Worm (Caenorhabditis elegans) whole organism, mixed stage, embryonic: ENCODE results near the gene pch-2.

Experiments
- M03D4.4 ChIP-seq: sonication (generic microtip); optimal IDR thresholded peaks from 2 replicates; lab custom pipeline; 2017; ENCODE audit warnings: mild to moderate bottlenecking, missing genetic modification characterization, missing compliant biosample characterization
- blmp-1 ChIP-seq: fragments of 150-350 bp; optimal IDR thresholded peaks from 2 replicates; lab custom pipeline; 2014; ENCODE audit warnings: missing biosample characterization, missing genetic modification characterization
- ceh-39 ChIP-seq: fragments of 150-350 bp; optimal IDR thresholded peaks from 2 replicates; lab custom pipeline; 2014; ENCODE audit warnings: missing biosample characterization, missing genetic modification characterization
- ceh-43 ChIP-seq: fragments of 200-800 bp; sonication (Bioruptor generic); optimal IDR thresholded peaks from 2 replicates; lab custom pipeline; 2018; ENCODE audit warnings: mild to moderate bottlenecking, missing genetic modification characterization, moderate library complexity, missing compliant biosample characterization
- ceh-83 ChIP-seq: fragments of 200-800 bp; sonication (Bioruptor generic); optimal IDR thresholded peaks from 2 replicates; lab custom pipeline; 2018; ENCODE audit warnings: mild to moderate bottlenecking, missing genetic modification characterization, missing compliant biosample characterization
- ces-1 ChIP-seq: fragments of 150-350 bp; optimal IDR thresholded peaks from 2 replicates; lab custom pipeline; 2014; ENCODE audit warnings: missing biosample characterization, missing genetic modification reagents, missing genetic modification characterization
- elt-1 ChIP-seq: sonication (generic microtip); optimal IDR thresholded peaks from 2 replicates; lab custom pipeline; 2017; ENCODE audit warnings: missing genetic modification characterization, mild to moderate bottlenecking, missing compliant biosample characterization, antibody characterized with exemption, moderate library complexity, borderline replicate concordance; ENCODE audit not compliant: insufficient read depth
- flh-1 ChIP-seq: fragments of 200-800 bp; sonication (Bioruptor generic); optimal IDR thresholded peaks from 2 replicates; lab custom pipeline; 2018; ENCODE audit warnings: mild to moderate bottlenecking, missing genetic modification characterization, moderate library complexity, missing compliant biosample characterization
- ham-2 ChIP-seq: fragments of 200-800 bp; sonication (Bioruptor generic); optimal IDR thresholded peaks from 2 replicates; lab custom pipeline; 2018; ENCODE audit warnings: mild to moderate bottlenecking, missing genetic modification characterization, missing compliant biosample characterization
- lin-13 ChIP-seq: fragments of 150-350 bp; optimal IDR thresholded peaks from 2 replicates; lab custom pipeline; 2014; ENCODE audit warnings: missing biosample characterization, missing genetic modification characterization
- lin-32 ChIP-seq: fragments of 200-800 bp; sonication (Bioruptor generic); optimal IDR thresholded peaks from 2 replicates; lab custom pipeline; 2018; ENCODE audit warnings: mild to moderate bottlenecking, missing genetic modification characterization, missing compliant biosample characterization
- lsy-2 ChIP-seq: fragments of 150-350 bp; optimal IDR thresholded peaks from 2 replicates; lab custom pipeline; 2014; ENCODE audit warnings: missing biosample characterization, missing genetic modification characterization
- mep-1 ChIP-seq: fragments of 150-350 bp; optimal IDR thresholded peaks from 2 replicates; lab custom pipeline; 2017; ENCODE audit warnings: missing biosample characterization, missing genetic modification reagents, missing genetic modification characterization, inconsistent platforms
- mls-2 ChIP-seq: sonication (generic microtip); optimal IDR thresholded peaks from 2 replicates; lab custom pipeline; 2016; ENCODE audit warnings: mild to moderate bottlenecking, missing genetic modification characterization, moderate library complexity, missing compliant biosample characterization
- nhr-12 ChIP-seq: fragments of 150-350 bp; optimal IDR thresholded peaks from 2 replicates; lab custom pipeline; 2014; ENCODE audit warnings: missing biosample characterization, missing genetic modification characterization
- nhr-2 ChIP-seq: fragments of 150-350 bp; optimal IDR thresholded peaks from 2 replicates; lab custom pipeline; 2014; ENCODE audit warnings: missing biosample characterization, missing genetic modification characterization
- nhr-237 ChIP-seq: fragments of 150-350 bp; optimal IDR thresholded peaks from 2 replicates; lab custom pipeline; 2014; ENCODE audit warnings: missing biosample characterization, missing genetic modification characterization
- nhr-28 ChIP-seq: fragments of 150-350 bp; optimal IDR thresholded peaks from 2 replicates; lab custom pipeline; 2014; ENCODE audit warnings: missing biosample characterization, missing genetic modification characterization
- nhr-76 ChIP-seq: sonication (generic microtip); optimal IDR thresholded peaks from 2 replicates; lab custom pipeline; 2017; ENCODE audit warnings: missing biosample characterization, missing genetic modification characterization
- snpc-4 ChIP-seq: fragments of 150-350 bp; optimal IDR thresholded peaks from 2 replicates; lab custom pipeline; 2014; ENCODE audit warnings: missing biosample characterization, missing genetic modification characterization
- unc-39 ChIP-seq: fragments of 150-350 bp; optimal IDR thresholded peaks from 2 replicates; lab custom pipeline; 2014; ENCODE audit warnings: missing biosample characterization, missing genetic modification characterization
- unc-62 ChIP-seq: fragments of 150-350 bp; optimal IDR thresholded peaks from 2 replicates; lab custom pipeline; 2014; ENCODE audit warnings: missing biosample characterization, missing genetic modification reagents, missing genetic modification characterization
- zip-8 ChIP-seq: fragments of 150-350 bp; optimal IDR thresholded peaks from 2 replicates; lab custom pipeline; 2014; ENCODE audit warnings: missing biosample characterization, missing genetic modification characterization
- ztf-11 ChIP-seq: fragments of 150-350 bp; optimal IDR thresholded peaks from 2 replicates; lab custom pipeline; 2014; ENCODE audit warnings: missing biosample characterization, missing genetic modification characterization

The pch-2 gene

ce11 chrII:8199803-8200202, 41.7 kb downstream of the pch-2 start:
- TF ChIP-seq ceh-83 (no peak), ztf-11 (tag; lab: Kevin White, UChicago) (no peak), snpc-4 (tag; lab: Kevin White, UChicago) (no peak), nhr-76 (tag; lab: Kevin White, UChicago) (no peak), blmp-1 (tag; lab: Kevin White, UChicago) (peak; percentile 74), unc-62 (GFP tag; lab: Kevin White, UChicago) (peak; percentile 43), ces-1 (GFP tag; lab: Kevin White, UChicago) (no peak), mls-2 (tag; lab: Kevin White, UChicago) (no peak), ceh-39 (tag; lab: Kevin White, UChicago) (no peak), M03D4.4 (tag; lab: Kevin White, UChicago) (no peak), mep-1 (tag; lab: Kevin White, UChicago) (no peak), nhr-237 (tag; lab: Kevin White, UChicago) (no peak), ham-2 (GFP tag; lab: Kevin White, UChicago) (no peak)

DNA sequence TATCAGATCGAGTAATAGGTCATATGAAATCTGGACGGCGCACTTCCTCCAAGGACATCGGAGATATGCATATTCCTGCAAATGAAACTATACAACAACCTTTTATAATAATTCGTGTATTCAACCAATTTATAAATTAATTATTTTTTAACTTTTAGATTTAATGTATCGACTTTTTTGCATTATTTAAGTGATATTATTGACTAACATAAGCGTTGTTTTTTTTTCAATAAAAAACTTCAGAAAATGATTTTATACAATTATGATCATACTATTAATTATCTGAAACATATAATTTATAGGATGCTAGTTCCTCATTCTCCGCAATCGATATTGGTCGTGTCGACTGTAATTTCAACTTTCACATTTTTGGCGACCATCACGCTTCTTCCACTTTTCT, 45.9 kb downstream of the pch-2 start, which contains the start of gene col-76:
Gene col-76, plus strand, starts transcription at position 301 of the 400 bp plus-strand sequence.
- TF ChIP-seq elt-1 (tag; lab: Kevin White, UChicago) (peak; percentile 8), nhr-12 (tag; lab: Kevin White, UChicago) (no peak)

- TF ChIP-seq ces-1 (GFP tag; lab: Kevin White, UChicago): no peak
- no peak for TF ChIP-seq lsy-2 (tag; lab: Kevin White, UChicago)
- no peak for TF ChIP-seq unc-62 (GFP tag; lab: Kevin White, UChicago)
- no peak for TF ChIP-seq elt-1 (tag; lab: Kevin White, UChicago)
- no peak for TF ChIP-seq nhr-12 (tag; lab: Kevin White, UChicago)
- no peak for TF ChIP-seq mls-2 (tag; lab: Kevin White, UChicago)
- no peak for TF ChIP-seq lin-32 (GFP tag; lab: Kevin White, UChicago)
- no peak for TF ChIP-seq flh-1
Observed at ce11 chrII:8205612-8206011, 47.5 kb downstream of the pch-2 start.

- TF ChIP-seq zip-8 (no peak), nhr-2 (tag; lab: Kevin White, UChicago) (no peak), nhr-76 (tag; lab: Kevin White, UChicago) (no peak), ces-1 (GFP tag; lab: Kevin White, UChicago) (no peak), lin-32 (GFP tag; lab: Kevin White, UChicago) (no peak), nhr-28 (tag; lab: Kevin White, UChicago) (no peak), ceh-43 (no peak), lin-13 (tag; lab: Kevin White, UChicago) (no peak), M03D4.4 (tag; lab: Kevin White, UChicago) (no peak), unc-39 (no peak)
Observed at ce11 chrII:8209476-8209875, 51.3 kb downstream of the pch-2 start, which contains the start of gene M110.8. TSS of gene M110.8 (minus strand) at chrII:8209576.
